Worm (Caenorhabditis elegans) whole organism, young adult: ENCODE data around the gene K02C4.3.

Experiments used
- B0261.1 ChIP-seq: sonication (generic microtip); optimal IDR thresholded peaks from 2 replicates; lab custom pipeline; 2016; ENCODE audit warnings: mild to moderate bottlenecking, missing genetic modification characterization, moderate library complexity, missing compliant biosample characterization
- F33H1.4 ChIP-seq: fragments of 200-800 bp; sonication (Bioruptor generic); IDR thresholded peaks from 2 replicates; pipeline ENCODE4 v1.3.6; 2022; ENCODE audit warnings: missing genetic modification reagents, missing genetic modification characterization, missing compliant biosample characterization
- F37B4.10 ChIP-seq: fragments of 200-800 bp; sonication (Bioruptor generic); IDR thresholded peaks from 2 replicates; pipeline ENCODE4 v1.3.6; 2022; ENCODE audit warnings: missing genetic modification characterization, missing compliant biosample characterization
- F52B5.7 ChIP-seq: sonication (generic microtip); optimal IDR thresholded peaks from 2 replicates; lab custom pipeline; 2016; ENCODE audit warnings: mild to moderate bottlenecking, missing genetic modification characterization, missing compliant biosample characterization
- F57C9.4 ChIP-seq: sonication (generic microtip); optimal IDR thresholded peaks from 2 replicates; lab custom pipeline; 2017; ENCODE audit warnings: mild to moderate bottlenecking, missing genetic modification characterization, missing compliant biosample characterization
- Y53G8AR.9 ChIP-seq: fragments of 200-800 bp; sonication (Bioruptor generic); conservative IDR thresholded peaks from 2 replicates; pipeline ENCODE4 v1.3.6; 2022; ENCODE audit warnings: missing genetic modification reagents, missing genetic modification characterization, missing compliant biosample characterization
- Y79H2A.3 ChIP-seq: fragments of 200-800 bp; sonication (Bioruptor generic); conservative IDR thresholded peaks from 2 replicates; pipeline ENCODE4 v1.3.6; 2022; ENCODE audit warnings: missing genetic modification reagents, missing genetic modification characterization, missing compliant biosample characterization
- ZK185.1 ChIP-seq: sonication (generic microtip); optimal IDR thresholded peaks from 2 replicates; lab custom pipeline; 2016; ENCODE audit warnings: mild to moderate bottlenecking, missing genetic modification characterization, missing compliant biosample characterization; ENCODE audit not compliant: poor library complexity, severe bottlenecking
- ama-1 ChIP-seq, 3 experiments: fragments of 150-350 bp in 1 of 3; sonication (generic microtip) in 2 of 3; optimal IDR thresholded peaks; 2 replicates each; lab custom pipeline; 2014 to 2018; ENCODE audit warnings: missing biosample characterization in 2 of 3, missing genetic modification characterization in 2 of 3, missing genetic modification reagents in 2 of 3
- aptf-3 ChIP-seq: fragments of 200-800 bp; sonication (Bioruptor generic); IDR thresholded peaks from 2 replicates; pipeline ENCODE4 v1.3.6; 2022; ENCODE audit warnings: missing genetic modification characterization, missing compliant biosample characterization
- attf-5 ChIP-seq: fragments of 200-800 bp; sonication (Bioruptor generic); optimal IDR thresholded peaks from 2 replicates; lab custom pipeline; 2018; ENCODE audit warnings: mild to moderate bottlenecking, missing genetic modification characterization, missing compliant biosample characterization
- bed-1 ChIP-seq: fragments of 200-800 bp; sonication (Bioruptor generic); IDR thresholded peaks from 2 replicates; pipeline ENCODE4 v1.3.6; 2022; ENCODE audit warnings: missing genetic modification reagents, missing genetic modification characterization, missing compliant biosample characterization
- bed-2 ChIP-seq: fragments of 200-800 bp; sonication (Bioruptor generic); IDR thresholded peaks from 2 replicates; pipeline ENCODE4 v1.3.6; 2022; ENCODE audit warnings: missing genetic modification reagents, missing genetic modification characterization, missing compliant biosample characterization
- cebp-1 ChIP-seq, 2 experiments: fragments of 200-800 bp in 1 of 2; sonication (Bioruptor generic) in 1 of 2; sonication (generic microtip) in 1 of 2; IDR thresholded peaks in 1 of 2; optimal IDR thresholded peaks in 1 of 2; 2 replicates each; pipeline versions ENCODE4 v1.3.6 to Lab custom; 2017 to 2022; ENCODE audit warnings: missing compliant biosample characterization in 2 of 2, missing genetic modification characterization in 2 of 2, mild to moderate bottlenecking in 1 of 2, missing genetic modification reagents in 1 of 2, moderate library complexity in 1 of 2
- ceh-27 ChIP-seq: fragments of 200-800 bp; sonication (Bioruptor generic); optimal IDR thresholded peaks from 2 replicates; lab custom pipeline; 2018; ENCODE audit warnings: mild to moderate bottlenecking, missing genetic modification characterization, moderate library complexity, missing compliant biosample characterization
- egrh-3 ChIP-seq: fragments of 200-800 bp; sonication (Bioruptor generic); IDR thresholded peaks from 2 replicates; pipeline ENCODE4 v1.3.6; 2022; ENCODE audit warnings: missing genetic modification reagents, missing genetic modification characterization, missing compliant biosample characterization
- ets-4 ChIP-seq: fragments of 200-800 bp; sonication (Bioruptor generic); optimal IDR thresholded peaks from 2 replicates; lab custom pipeline; 2018; ENCODE audit warnings: mild to moderate bottlenecking, missing genetic modification characterization, missing compliant biosample characterization
- hmg-1.2 ChIP-seq: fragments of 200-800 bp; sonication (Bioruptor generic); IDR thresholded peaks from 2 replicates; pipeline ENCODE4 v1.3.6; 2022; ENCODE audit warnings: missing genetic modification reagents, missing genetic modification characterization, missing compliant biosample characterization
- hrde-1 ChIP-seq: sonication (generic microtip); optimal IDR thresholded peaks from 2 replicates; lab custom pipeline; 2016; ENCODE audit warnings: missing genetic modification characterization, mild to moderate bottlenecking, missing compliant biosample characterization, moderate library complexity, missing genotype, missing genetic modification reagents, borderline replicate concordance
- let-526 ChIP-seq: fragments of 200-800 bp; sonication (Bioruptor generic); IDR thresholded peaks from 2 replicates; pipeline ENCODE4 v1.3.6; 2022; ENCODE audit warnings: missing genetic modification reagents, missing genetic modification characterization, missing compliant biosample characterization
- lir-1 ChIP-seq: fragments of 200-800 bp; sonication (Bioruptor generic); conservative IDR thresholded peaks from 2 replicates; pipeline ENCODE4 v1.3.6; 2022; ENCODE audit warnings: missing genetic modification reagents, missing genetic modification characterization, missing compliant biosample characterization
- lsl-1 ChIP-seq: fragments of 200-800 bp; sonication (Bioruptor generic); optimal IDR thresholded peaks from 2 replicates; lab custom pipeline; 2018; ENCODE audit warnings: mild to moderate bottlenecking, missing genetic modification characterization, moderate library complexity, missing compliant biosample characterization
- nfya-2 ChIP-seq: fragments of 200-800 bp; sonication (Bioruptor generic); IDR thresholded peaks from 2 replicates; pipeline ENCODE4 v1.3.6; 2022; ENCODE audit warnings: missing genetic modification reagents, missing genetic modification characterization, missing compliant biosample characterization
- nfyb-1 ChIP-seq: fragments of 200-800 bp; sonication (Bioruptor generic); IDR thresholded peaks from 2 replicates; pipeline ENCODE4 v1.3.6; 2022; ENCODE audit warnings: missing genetic modification reagents, missing genetic modification characterization, missing compliant biosample characterization
- nhr-120 ChIP-seq: fragments of 200-800 bp; sonication (Bioruptor generic); IDR thresholded peaks from 2 replicates; pipeline ENCODE4 v1.3.6; 2022; ENCODE audit warnings: missing genetic modification characterization, missing compliant biosample characterization
- nhr-27 ChIP-seq: fragments of 200-800 bp; sonication (Bioruptor generic); optimal IDR thresholded peaks from 2 replicates; lab custom pipeline; 2018; ENCODE audit warnings: mild to moderate bottlenecking, missing genetic modification characterization, moderate library complexity, missing compliant biosample characterization
- nhr-80 ChIP-seq: sonication (generic microtip); optimal IDR thresholded peaks from 2 replicates; lab custom pipeline; 2016; ENCODE audit warnings: missing genetic modification characterization, missing compliant biosample characterization
- rcor-1 ChIP-seq: fragments of 200-800 bp; sonication (Bioruptor generic); IDR thresholded peaks from 2 replicates; pipeline ENCODE4 v1.3.6; 2022; ENCODE audit warnings: missing genetic modification reagents, missing genetic modification characterization, missing compliant biosample characterization
- sea-2 ChIP-seq: fragments of 200-800 bp; sonication (Bioruptor generic); IDR thresholded peaks from 2 replicates; pipeline ENCODE4 v1.3.6; 2022; ENCODE audit warnings: missing genetic modification characterization, missing compliant biosample characterization
- snpc-4 ChIP-seq, 5 experiments: fragments of 150-350 bp in 1 of 5; sonication (generic microtip) in 4 of 5; optimal IDR thresholded peaks; 2 replicates each; lab custom pipeline; 2014 to 2018; ENCODE audit warnings: missing genetic modification characterization in 5 of 5, missing biosample characterization in 3 of 5, antibody characterized with exemption in 2 of 5, mild to moderate bottlenecking in 2 of 5, missing compliant biosample characterization in 2 of 5, missing genotype in 2 of 5, moderate library complexity in 2 of 5, missing genetic modification reagents in 1 of 5
- xnd-1 ChIP-seq: sonication (generic microtip); optimal IDR thresholded peaks from 2 replicates; lab custom pipeline; 2016; ENCODE audit warnings: missing genotype, missing genetic modification reagents, missing genetic modification characterization, missing compliant biosample characterization
- zfh-2 ChIP-seq: fragments of 200-800 bp; sonication (Bioruptor generic); conservative IDR thresholded peaks from 2 replicates; pipeline ENCODE4 v1.3.6; 2022; ENCODE audit warnings: missing genetic modification reagents, missing genetic modification characterization, missing compliant biosample characterization
- zim-3 ChIP-seq: sonication (generic microtip); optimal IDR thresholded peaks from 2 replicates; lab custom pipeline; 2017; ENCODE audit warnings: mild to moderate bottlenecking, missing genetic modification characterization, moderate library complexity, missing compliant biosample characterization
- ztf-18 ChIP-seq: sonication (generic microtip); optimal IDR thresholded peaks from 2 replicates; lab custom pipeline; 2016; ENCODE audit warnings: missing genotype, mild to moderate bottlenecking, missing genetic modification characterization, missing compliant biosample characterization

K02C4.3 gene

ce11 chrII:8128273-8129039, 41.8 kb upstream of the K02C4.3 start (continued):
- TF ChIP-seq sea-2, result no peak
- TF ChIP-seq lir-1 (GFP tag; lab: Robert Waterston, UW), result peak; percentile 11; the same call in 1 of the 2 replicates
- TF ChIP-seq nhr-27, result no peak
- no peak for TF ChIP-seq ZK185.1 (tag; lab: Kevin White, UChicago)
- TF ChIP-seq egrh-3 (GFP tag; lab: Robert Waterston, UW), result peak; percentile 90
- no peak for TF ChIP-seq nfya-2 (GFP tag; lab: Robert Waterston, UW)
- no peak for TF ChIP-seq ama-1 (optimal IDR thresholded peaks at IDR 0.05; lab: Kevin White, UChicago)
- no peak for TF ChIP-seq ama-1 (GFP tag; optimal IDR thresholded peaks at IDR 0.05; lab: Kevin White, UChicago)
- peak; percentile 36 for TF ChIP-seq attf-5 (GFP tag; lab: Kevin White, UChicago)
- TF ChIP-seq B0261.1 (tag; lab: Kevin White, UChicago), result no peak
- 0 out of 2 replicates have a peak, but pooled peaks have one; percentile 10 for TF ChIP-seq hmg-1.2 (GFP tag; lab: Robert Waterston, UW)
- TF ChIP-seq rcor-1, result 0 out of 2 replicates have a peak, but pooled peaks have one; percentile 12
- 0 out of 2 replicates have a peak, but pooled peaks have one; percentile 28 for TF ChIP-seq F37B4.10 (GFP tag; lab: Robert Waterston, UW)
- 0 out of 2 replicates have a peak, but pooled peaks have one; percentile 40 for TF ChIP-seq aptf-3 (GFP tag; lab: Robert Waterston, UW)
- no peak for TF ChIP-seq hrde-1 (tag; lab: Kevin White, UChicago)
- TF ChIP-seq snpc-4 (GFP tag; optimal IDR thresholded peaks at IDR 0.05; lab: Kevin White, UChicago), result no peak
- TF ChIP-seq snpc-4 (tag; optimal IDR thresholded peaks at IDR 0.05; lab: Kevin White, UChicago), result no peak
- TF ChIP-seq ceh-27, result peak; percentile 25
- no peak for TF ChIP-seq zim-3 (tag; lab: Kevin White, UChicago)
- TF ChIP-seq F52B5.7, result peak; percentile 72
- TF ChIP-seq zfh-2 (GFP tag; lab: Robert Waterston, UW), result peak; percentile 99
- TF ChIP-seq Y53G8AR.9 (GFP tag; lab: Robert Waterston, UW), result no peak
- peak; percentile 50; the same call in 1 of the 2 replicates for TF ChIP-seq let-526 (GFP tag; lab: Robert Waterston, UW)
- TF ChIP-seq Y79H2A.3 (GFP tag; lab: Robert Waterston, UW), result no peak
- TF ChIP-seq F57C9.4 (tag; lab: Kevin White, UChicago), result no peak
- TF ChIP-seq nhr-120, result no peak
- no peak for TF ChIP-seq bed-1 (GFP tag; lab: Robert Waterston, UW)
- TF ChIP-seq cebp-1 (GFP tag; IDR thresholded peaks at IDR 0.05; lab: Robert Waterston, UW), result peak; percentile 95
- TF ChIP-seq cebp-1 (tag; optimal IDR thresholded peaks at IDR 0.05; lab: Kevin White, UChicago), result peak; percentile 93

ce11 chrII:8127794-8128193, 41.1 kb upstream of the K02C4.3 start:
- peak; percentile 70 for TF ChIP-seq lsl-1 (GFP tag; lab: Kevin White, UChicago)
- TF ChIP-seq xnd-1 (tag; lab: Kevin White, UChicago), result peak; percentile 55
- TF ChIP-seq F33H1.4 (GFP tag; lab: Robert Waterston, UW), result peak; percentile 63
- TF ChIP-seq ztf-18 (tag; lab: Kevin White, UChicago), result no peak
- TF ChIP-seq bed-2 (GFP tag; lab: Robert Waterston, UW), result no peak

ce11 chrII:8127290-8127689, 40.6 kb upstream of the K02C4.3 start:
- TF ChIP-seq sea-2, result no peak
- TF ChIP-seq nfyb-1 (GFP tag; lab: Robert Waterston, UW), result 0 out of 2 replicates have a peak, but pooled peaks have one; percentile 14
- peak; percentile 95 for TF ChIP-seq nhr-80 (tag; lab: Kevin White, UChicago)
- TF ChIP-seq ets-4 (GFP tag; lab: Kevin White, UChicago), result peak; percentile 73
